Fruit fly (Drosophila melanogaster): ENCODE data around the gene wapl.

wapl gene

dm6 chrX:2158668-2159163 lies at the start of gene wapl:
Gene wapl (minus strand): TSS chrX:2158983.
- TF ChIP-seq CG7045 (GFP tag; optimal IDR thresholded peaks at IDR 0.05) (no peak), ovo (GFP tag; optimal IDR thresholded peaks at IDR 0.05) (no peak), CG14711 (tag; optimal IDR thresholded peaks at IDR 0.05) (peak; percentile 34), CG33017 (tag; optimal IDR thresholded peaks at IDR 0.05) (no peak), cic (GFP tag; optimal IDR thresholded peaks at IDR 0.05) (no peak), kay (GFP tag; ENCODE audit: borderline replicate concordance) (no peak), CG11617 (GFP tag; optimal IDR thresholded peaks at IDR 0.05) (no peak), bab1 (GFP tag; optimal IDR thresholded peaks at IDR 0.05) (peak; percentile 79), pad (GFP tag; optimal IDR thresholded peaks at IDR 0.05) (peak; percentile 16), cnc (optimal IDR thresholded peaks at IDR 0.05) (no peak), tj (GFP tag; optimal IDR thresholded peaks at IDR 0.05) (no peak), CG12768 (GFP tag; optimal IDR thresholded peaks at IDR 0.05) (no peak), Mnt (GFP tag; optimal IDR thresholded peaks at IDR 0.05) (peak; percentile 61), CG7101 (tag; optimal IDR thresholded peaks at IDR 0.05) (peak; percentile 27), Hr96 (GFP tag; optimal IDR thresholded peaks at IDR 0.05) (no peak), Crg-1 (GFP tag; optimal IDR thresholded peaks at IDR 0.05) (peak; percentile 11), CG5204 (GFP tag; optimal IDR thresholded peaks at IDR 0.05) (no peak), CG1620 (GFP tag; optimal IDR thresholded peaks at IDR 0.05) (peak; percentile 47), toe (GFP tag; optimal IDR thresholded peaks at IDR 0.05) (no peak), Clk (GFP tag; optimal IDR thresholded peaks at IDR 0.05) (no peak)

DNA sequence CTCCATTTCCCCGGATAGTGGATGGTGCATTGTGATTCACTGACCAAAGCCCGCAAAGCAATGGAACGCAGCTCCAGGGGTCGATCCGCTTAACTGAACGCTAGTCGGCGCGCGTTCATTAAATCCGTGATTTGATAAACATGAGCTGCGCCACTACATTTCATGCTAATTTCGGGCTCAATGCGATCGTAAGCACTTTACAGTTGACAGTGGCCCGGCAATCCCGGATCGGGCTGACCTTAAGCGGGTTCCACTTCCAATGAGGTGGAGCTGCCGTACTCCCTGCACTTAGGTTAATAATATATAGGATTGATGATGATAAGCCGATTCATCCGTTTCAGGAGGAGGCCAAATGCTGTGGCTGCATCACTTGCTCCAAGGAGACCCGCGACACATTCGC lies 45.0 kb upstream of the wapl start, which contains the start of gene FarO:
Gene FarO, minus strand, starts transcription at position 101 of the 400 bp plus-strand sequence.
- TF ChIP-seq CG12768 (GFP tag; optimal IDR thresholded peaks at IDR 0.05) (no peak), CG11617 (GFP tag; optimal IDR thresholded peaks at IDR 0.05) (no peak), cnc (optimal IDR thresholded peaks at IDR 0.05) (no peak), kay (GFP tag; ENCODE audit: borderline replicate concordance) (no peak), CG7045 (GFP tag; optimal IDR thresholded peaks at IDR 0.05) (no peak), CG14711 (tag; optimal IDR thresholded peaks at IDR 0.05) (no peak), Hr96 (GFP tag; optimal IDR thresholded peaks at IDR 0.05) (no peak), ovo (GFP tag; optimal IDR thresholded peaks at IDR 0.05) (no peak), Crg-1 (GFP tag; optimal IDR thresholded peaks at IDR 0.05) (no peak), Clk (GFP tag; optimal IDR thresholded peaks at IDR 0.05) (no peak), bab1 (GFP tag; optimal IDR thresholded peaks at IDR 0.05) (no peak), tj (GFP tag; optimal IDR thresholded peaks at IDR 0.05) (no peak), Mnt (GFP tag; optimal IDR thresholded peaks at IDR 0.05) (no peak), toe (GFP tag; optimal IDR thresholded peaks at IDR 0.05) (no peak), CG7101 (tag; optimal IDR thresholded peaks at IDR 0.05) (no peak), CG33017 (tag; optimal IDR thresholded peaks at IDR 0.05) (no peak), pad (GFP tag; optimal IDR thresholded peaks at IDR 0.05) (no peak), CG5204 (GFP tag; optimal IDR thresholded peaks at IDR 0.05) (no peak), cic (GFP tag; optimal IDR thresholded peaks at IDR 0.05) (no peak)

- no peak for TF ChIP-seq tj (GFP tag; optimal IDR thresholded peaks at IDR 0.05)
- no peak for TF ChIP-seq CG11617 (GFP tag; optimal IDR thresholded peaks at IDR 0.05)
- TF ChIP-seq CG12768 (GFP tag; optimal IDR thresholded peaks at IDR 0.05), result peak; percentile 6
- no peak for TF ChIP-seq CG33017 (tag; optimal IDR thresholded peaks at IDR 0.05)
- TF ChIP-seq pad (GFP tag; optimal IDR thresholded peaks at IDR 0.05), result peak; percentile 10
- no peak for TF ChIP-seq CG7045 (GFP tag; optimal IDR thresholded peaks at IDR 0.05)
- TF ChIP-seq Hr96 (GFP tag; optimal IDR thresholded peaks at IDR 0.05), result no peak
- TF ChIP-seq Mnt (GFP tag; optimal IDR thresholded peaks at IDR 0.05), result peak; percentile 14
- TF ChIP-seq ovo (GFP tag; optimal IDR thresholded peaks at IDR 0.05), result no peak
- TF ChIP-seq cic (GFP tag; optimal IDR thresholded peaks at IDR 0.05), result peak; percentile 53
- TF ChIP-seq bab1 (GFP tag; optimal IDR thresholded peaks at IDR 0.05), result no peak
- no peak for TF ChIP-seq toe (GFP tag; optimal IDR thresholded peaks at IDR 0.05)
- TF ChIP-seq Clk (GFP tag; optimal IDR thresholded peaks at IDR 0.05), result no peak
- no peak for TF ChIP-seq kay (GFP tag; ENCODE audit: borderline replicate concordance)
- TF ChIP-seq cnc (optimal IDR thresholded peaks at IDR 0.05), result no peak
- TF ChIP-seq Crg-1 (GFP tag; optimal IDR thresholded peaks at IDR 0.05), result no peak
- no peak for TF ChIP-seq CG7101 (tag; optimal IDR thresholded peaks at IDR 0.05)
- no peak for TF ChIP-seq CG14711 (tag; optimal IDR thresholded peaks at IDR 0.05)
- no peak for TF ChIP-seq CG5204 (GFP tag; optimal IDR thresholded peaks at IDR 0.05)
- no peak for TF ChIP-seq CG1620 (GFP tag; optimal IDR thresholded peaks at IDR 0.05)
Observed at dm6 chrX:2199303-2199702, 40.5 kb upstream of the wapl start.

- no peak for TF ChIP-seq ovo (GFP tag; optimal IDR thresholded peaks at IDR 0.05)
- no peak for TF ChIP-seq tj (GFP tag; optimal IDR thresholded peaks at IDR 0.05)
- TF ChIP-seq CG1620 (GFP tag; optimal IDR thresholded peaks at IDR 0.05), result no peak
- no peak for TF ChIP-seq CG12768 (GFP tag; optimal IDR thresholded peaks at IDR 0.05)
- no peak for TF ChIP-seq CG14711 (tag; optimal IDR thresholded peaks at IDR 0.05)
- no peak for TF ChIP-seq Clk (GFP tag; optimal IDR thresholded peaks at IDR 0.05)
- TF ChIP-seq toe (GFP tag; optimal IDR thresholded peaks at IDR 0.05), result no peak
- no peak for TF ChIP-seq Hr96 (GFP tag; optimal IDR thresholded peaks at IDR 0.05)
- no peak for TF ChIP-seq CG5204 (GFP tag; optimal IDR thresholded peaks at IDR 0.05)
- no peak for TF ChIP-seq bab1 (GFP tag; optimal IDR thresholded peaks at IDR 0.05)
- TF ChIP-seq kay (GFP tag; ENCODE audit: borderline replicate concordance), result no peak
- TF ChIP-seq pad (GFP tag; optimal IDR thresholded peaks at IDR 0.05), result no peak
- TF ChIP-seq cnc (optimal IDR thresholded peaks at IDR 0.05), result no peak
- TF ChIP-seq CG7045 (GFP tag; optimal IDR thresholded peaks at IDR 0.05), result no peak
- no peak for TF ChIP-seq CG33017 (tag; optimal IDR thresholded peaks at IDR 0.05)
- TF ChIP-seq Mnt (GFP tag; optimal IDR thresholded peaks at IDR 0.05), result no peak
- TF ChIP-seq CG7101 (tag; optimal IDR thresholded peaks at IDR 0.05), result no peak
Observed at dm6 chrX:2198272-2198571, 39.4 kb upstream of the wapl start.

DNA sequence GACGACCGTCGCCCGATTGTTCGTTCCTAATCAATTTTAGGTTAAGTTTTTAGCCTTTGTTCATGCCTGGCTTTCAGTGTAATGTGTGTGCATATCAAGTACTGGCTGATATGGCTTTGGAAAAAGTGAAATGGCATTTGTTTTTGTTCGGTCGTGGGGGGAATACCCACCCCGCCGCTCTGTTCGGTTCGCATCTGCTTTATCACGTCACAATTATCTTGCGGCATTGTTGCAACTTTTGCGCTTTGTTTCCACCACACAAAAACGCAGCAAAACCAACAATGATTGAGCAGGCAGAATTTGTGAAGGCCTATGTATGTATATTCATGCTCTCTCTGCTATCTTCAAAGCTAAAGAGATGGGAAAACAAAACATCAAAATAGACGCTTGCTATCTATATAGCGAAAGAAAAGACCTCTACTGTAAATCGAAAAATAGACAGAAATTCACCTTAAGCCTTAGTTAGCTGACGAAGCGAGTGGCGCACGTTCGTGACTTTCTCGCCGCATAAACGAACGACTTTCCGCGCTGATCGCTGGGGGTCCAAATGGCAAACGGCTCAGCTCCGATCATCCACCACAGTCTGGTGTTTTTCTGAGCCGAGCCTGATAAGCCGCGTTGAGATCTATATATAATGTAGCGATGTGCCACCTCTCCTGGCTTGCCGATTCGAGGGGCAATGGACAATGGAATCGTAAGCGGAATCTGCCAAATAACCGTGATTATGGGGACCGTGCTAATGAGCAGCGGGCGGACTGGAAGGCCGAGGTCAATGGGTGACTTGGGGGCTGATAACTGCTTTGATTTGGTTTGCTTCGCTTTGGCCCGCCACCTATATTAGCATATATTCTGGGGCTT lies 38.9 kb upstream of the wapl start:
- TF ChIP-seq CG14711 (tag; optimal IDR thresholded peaks at IDR 0.05), result no peak
